Worm (Caenorhabditis elegans): Measurements from ENCODE around the gene F46F5.13.
"Not testable (repeated sequence)": the region's sequence is repeated elsewhere in the genome, so short reads cannot be mapped to it uniquely, and the experiment has no call there.

The F46F5.13 gene

ce11 chrII:808457-808856 is 5.3 kb downstream of the F46F5.13 start, which contains the start of gene F46F5.11:
TSS of gene F46F5.11 (plus strand) at chrII:808757.
- TF ChIP-seq unc-55 (GFP tag; optimal IDR thresholded peaks at IDR 0.05) (no peak), ceh-82 (tag; optimal IDR thresholded peaks at IDR 0.05) (no peak), zag-1 (tag; optimal IDR thresholded peaks at IDR 0.05) (no peak), nhr-12 (tag; optimal IDR thresholded peaks at IDR 0.05) (no peak), elt-3 (tag; optimal IDR thresholded peaks at IDR 0.05) (no peak), unc-39 (tag; optimal IDR thresholded peaks at IDR 0.05) (no peak), nhr-10 (tag; optimal IDR thresholded peaks at IDR 0.05) (no peak), crh-2 (tag; optimal IDR thresholded peaks at IDR 0.05) (no peak), nhr-23 (tag; optimal IDR thresholded peaks at IDR 0.05) (no peak), sma-3 (GFP tag; optimal IDR thresholded peaks at IDR 0.05) (no peak)

ce11 chrII:812917-813316 is 9.8 kb downstream of the F46F5.13 start, which contains the start of gene F46F5.5:
TSS of gene F46F5.5 (minus strand) at chrII:813017.
- TF ChIP-seq nhr-11 (tag; optimal IDR thresholded peaks at IDR 0.05): no peak
- TF ChIP-seq mdl-1 (tag; optimal IDR thresholded peaks at IDR 0.05): no peak
- TF ChIP-seq sma-9 (GFP tag; optimal IDR thresholded peaks at IDR 0.05): no peak
- no peak for TF ChIP-seq sma-9 (tag; optimal IDR thresholded peaks at IDR 0.05)
- no peak for TF ChIP-seq nhr-25 (tag; optimal IDR thresholded peaks at IDR 0.05)
- TF ChIP-seq mbf-1 (tag; optimal IDR thresholded peaks at IDR 0.05): no peak
- no peak for TF ChIP-seq elt-3 (tag; optimal IDR thresholded peaks at IDR 0.05)
- no peak for TF ChIP-seq sem-4 (tag; optimal IDR thresholded peaks at IDR 0.05)
- no peak for TF ChIP-seq ztf-1 (GFP tag; conservative IDR thresholded peaks at IDR 0.05)
- no peak for TF ChIP-seq sma-3 (GFP tag; optimal IDR thresholded peaks at IDR 0.05)
- no peak for TF ChIP-seq unc-62 (GFP tag; optimal IDR thresholded peaks at IDR 0.05)
- no peak for TF ChIP-seq elt-1 (tag; optimal IDR thresholded peaks at IDR 0.05)
- TF ChIP-seq nhr-10 (tag; optimal IDR thresholded peaks at IDR 0.05): no peak
- no peak for TF ChIP-seq lin-13 (GFP tag; optimal IDR thresholded peaks at IDR 0.05)
- TF ChIP-seq Y55F3AM.14 (GFP tag; optimal IDR thresholded peaks at IDR 0.05): no peak

- TF ChIP-seq crh-2 (tag; optimal IDR thresholded peaks at IDR 0.05): no peak
- no peak for TF ChIP-seq ztf-11 (tag; optimal IDR thresholded peaks at IDR 0.05)
- no peak for TF ChIP-seq unc-55 (GFP tag; optimal IDR thresholded peaks at IDR 0.05)
- no peak for TF ChIP-seq elt-3 (tag; optimal IDR thresholded peaks at IDR 0.05)
- TF ChIP-seq nhr-6 (tag; optimal IDR thresholded peaks at IDR 0.05): no peak
These were observed 11.6 kb downstream of the F46F5.13 start, which contains the start of gene msrp-3 for ce11 chrII:814737-815136. TSS of gene msrp-3 (minus strand) at chrII:814837.

ce11 chrII:820519-820918 is 17.4 kb downstream of the F46F5.13 start, which contains the start of gene F46F5.7:
TSS of gene F46F5.7 (minus strand) at chrII:820619.
- TF ChIP-seq skn-1 (tag; optimal IDR thresholded peaks at IDR 0.05): no peak
- no peak for TF ChIP-seq F13H6.1 (tag; optimal IDR thresholded peaks at IDR 0.05)
- no peak for TF ChIP-seq nhr-129 (tag; optimal IDR thresholded peaks at IDR 0.05)
- TF ChIP-seq nhr-21 (tag; optimal IDR thresholded peaks at IDR 0.05): no peak
- no peak for TF ChIP-seq nhr-12 (tag; optimal IDR thresholded peaks at IDR 0.05)

- no peak for TF ChIP-seq mdl-1 (tag; optimal IDR thresholded peaks at IDR 0.05)
- no peak for TF ChIP-seq nhr-11 (tag; optimal IDR thresholded peaks at IDR 0.05)
- no peak for TF ChIP-seq elt-1 (tag; optimal IDR thresholded peaks at IDR 0.05)
- TF ChIP-seq nhr-77 (tag; optimal IDR thresholded peaks at IDR 0.05): no peak
- TF ChIP-seq unc-55 (GFP tag; optimal IDR thresholded peaks at IDR 0.05): no peak
- TF ChIP-seq zag-1 (tag; optimal IDR thresholded peaks at IDR 0.05): no peak
- TF ChIP-seq nhr-25 (tag; optimal IDR thresholded peaks at IDR 0.05): no peak
These were observed 18.4 kb downstream of the F46F5.13 start, which contains the start of gene F46F5.8 for ce11 chrII:821514-821913. TSS of gene F46F5.8 (minus strand) at chrII:821614.

DNA sequence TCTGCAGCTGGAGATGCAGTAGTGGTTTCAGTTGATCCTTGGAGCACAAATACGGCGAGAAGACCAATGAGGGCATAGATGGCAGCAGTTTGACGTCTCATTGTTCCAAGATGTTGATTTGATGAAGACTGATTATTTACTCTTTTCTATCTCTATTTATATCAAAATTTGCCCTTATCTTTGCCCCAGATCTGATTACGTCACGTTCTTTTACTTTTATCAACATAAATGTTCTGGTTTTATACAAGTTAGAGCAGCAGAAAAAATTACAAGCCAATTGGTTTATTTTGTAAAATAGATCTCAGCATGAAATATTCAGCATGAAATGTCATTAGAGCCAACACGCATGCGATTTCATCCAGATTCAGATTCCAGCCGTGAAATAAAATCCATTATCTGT is 19.6 kb downstream of the F46F5.13 start, which contains the start of gene msrp-4:
Gene msrp-4 (minus strand): TSS at position 101 of the 400 bp plus-strand sequence.
- not testable (repeated sequence) for TF ChIP-seq sma-9 (GFP tag; optimal IDR thresholded peaks at IDR 0.05); sma-9 (tag; optimal IDR thresholded peaks at IDR 0.05); mdl-1 (tag; optimal IDR thresholded peaks at IDR 0.05); nhr-25 (tag; optimal IDR thresholded peaks at IDR 0.05)

DNA sequence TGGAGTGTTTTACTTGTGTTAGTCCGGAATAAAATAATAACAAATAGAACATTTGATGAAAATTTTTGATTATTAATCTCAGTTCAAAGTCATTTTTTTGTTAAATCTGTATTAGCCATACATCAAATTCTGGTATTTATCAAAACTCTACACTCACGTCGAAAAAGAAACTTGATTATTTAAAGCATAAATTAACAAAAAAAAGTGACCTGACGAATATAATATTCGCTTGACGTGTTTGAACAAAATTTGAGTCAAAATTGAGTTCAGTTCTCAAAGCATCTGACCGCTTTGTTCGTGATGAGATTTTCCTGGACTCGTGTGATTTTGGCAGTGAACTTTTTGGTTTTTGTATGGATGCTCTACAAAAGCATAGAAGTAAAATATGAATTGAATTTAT is 20.4 kb downstream of the F46F5.13 start, which contains the start of gene F46F5.10:
Gene F46F5.10 (plus strand): TSS at position 301 of the 400 bp plus-strand sequence.
- no peak for TF ChIP-seq blmp-1 (tag; optimal IDR thresholded peaks at IDR 0.05; ENCODE audit: insufficient read depth)
- TF ChIP-seq nhr-6 (tag; optimal IDR thresholded peaks at IDR 0.05): no peak
- no peak for TF ChIP-seq sem-4 (tag; optimal IDR thresholded peaks at IDR 0.05)
- TF ChIP-seq elt-3 (tag; optimal IDR thresholded peaks at IDR 0.05): no peak
- no peak for TF ChIP-seq fos-1 (tag; optimal IDR thresholded peaks at IDR 0.05)
- no peak for TF ChIP-seq mab-5 (tag; optimal IDR thresholded peaks at IDR 0.05)
- TF ChIP-seq ceh-16 (tag; optimal IDR thresholded peaks at IDR 0.05): no peak
- TF ChIP-seq nhr-129 (tag; optimal IDR thresholded peaks at IDR 0.05): no peak
- no peak for TF ChIP-seq snpc-4 (tag; optimal IDR thresholded peaks at IDR 0.05)
- no peak for TF ChIP-seq skn-1 (tag; optimal IDR thresholded peaks at IDR 0.05)
- TF ChIP-seq ztf-11 (tag; optimal IDR thresholded peaks at IDR 0.05): no peak
- TF ChIP-seq lin-13 (GFP tag; optimal IDR thresholded peaks at IDR 0.05): no peak

All from whole organism, L2 larva.